Worm (Caenorhabditis elegans): ENCODE measurements around the gene clp-6.

ce11 chrIV:1389599-1389998 is 45.2 kb downstream of the clp-6 start:
- TF ChIP-seq blmp-1 (tag; optimal IDR thresholded peaks at IDR 0.05) (no peak), nhr-76 (tag; optimal IDR thresholded peaks at IDR 0.05) (no peak), pha-4 (tag; optimal IDR thresholded peaks at IDR 0.05) (no peak), unc-62 (GFP tag; optimal IDR thresholded peaks at IDR 0.05) (no peak), sptf-1 (tag; optimal IDR thresholded peaks at IDR 0.05) (no peak), lin-13 (tag; optimal IDR thresholded peaks at IDR 0.05) (no peak), unc-39 (tag; optimal IDR thresholded peaks at IDR 0.05) (no peak), elt-1 (tag; optimal IDR thresholded peaks at IDR 0.05; ENCODE audit: borderline replicate concordance, insufficient read depth) (no peak), nhr-28 (tag; optimal IDR thresholded peaks at IDR 0.05) (no peak)

Data from whole organism, mixed stage, embryonic.